Worm (Caenorhabditis elegans) whole organism, young adult: ENCODE measurements around the gene flp-5.
A peak's percentile ranks its signal among the peaks of the same experiment; 100 is the strongest.

ENCODE experiments used
- B0035.1 ChIP-seq: sonication (generic microtip); optimal IDR thresholded peaks from 2 replicates; lab custom pipeline; 2016; ENCODE audit warnings: missing genetic modification characterization, mild to moderate bottlenecking, missing compliant biosample characterization, missing genotype, missing genetic modification reagents
- B0261.1 ChIP-seq: sonication (generic microtip); optimal IDR thresholded peaks from 2 replicates; lab custom pipeline; 2016; ENCODE audit warnings: mild to moderate bottlenecking, missing genetic modification characterization, moderate library complexity, missing compliant biosample characterization
- C06A6.2 ChIP-seq: fragments of 200-800 bp; sonication (Bioruptor generic); conservative IDR thresholded peaks from 2 replicates; pipeline ENCODE4 v1.3.6; 2022; ENCODE audit warnings: missing genetic modification characterization, missing compliant biosample characterization
- C17E4.6 ChIP-seq: fragments of 200-800 bp; sonication (Bioruptor generic); IDR thresholded peaks from 2 replicates; pipeline ENCODE4 v1.3.6; 2022; ENCODE audit warnings: missing genetic modification reagents, missing genetic modification characterization, missing compliant biosample characterization
- F10E7.11 ChIP-seq: sonication (generic microtip); optimal IDR thresholded peaks from 2 replicates; lab custom pipeline; 2017; ENCODE audit warnings: mild to moderate bottlenecking, missing genetic modification characterization, moderate library complexity, missing compliant biosample characterization
- F49E8.2 ChIP-seq: sonication (generic microtip); optimal IDR thresholded peaks from 3 replicates; lab custom pipeline; 2017; ENCODE audit warnings: missing genetic modification characterization, mild to moderate bottlenecking, missing compliant biosample characterization, antibody characterized with exemption, moderate library complexity; ENCODE audit not compliant: insufficient read depth
- F55B11.4 ChIP-seq: sonication (generic microtip); optimal IDR thresholded peaks from 2 replicates; lab custom pipeline; 2016; ENCODE audit warnings: missing compliant biosample characterization, missing genetic modification characterization, borderline replicate concordance; ENCODE audit not compliant: insufficient read depth
- Y53F4B.3 ChIP-seq: fragments of 200-800 bp; sonication (Bioruptor generic); IDR thresholded peaks from 2 replicates; pipeline ENCODE4 v1.3.6; 2022; ENCODE audit warnings: missing genetic modification reagents, missing genetic modification characterization, missing compliant biosample characterization
- Y56A3A.18 ChIP-seq: fragments of 200-800 bp; sonication (Bioruptor generic); IDR thresholded peaks from 2 replicates; pipeline ENCODE4 v1.3.6; 2022; ENCODE audit warnings: missing genetic modification reagents, missing genetic modification characterization, missing compliant biosample characterization
- akir-1 ChIP-seq: fragments of 200-800 bp; sonication (Bioruptor generic); optimal IDR thresholded peaks from 2 replicates; lab custom pipeline; 2018; ENCODE audit warnings: mild to moderate bottlenecking, missing genetic modification characterization, moderate library complexity, missing compliant biosample characterization
- athp-1 ChIP-seq: sonication (generic microtip); optimal IDR thresholded peaks from 2 replicates; lab custom pipeline; 2017; ENCODE audit warnings: mild to moderate bottlenecking, missing genetic modification characterization, missing compliant biosample characterization
- attf-3 ChIP-seq: fragments of 200-800 bp; sonication (Bioruptor generic); conservative IDR thresholded peaks from 2 replicates; pipeline ENCODE4 v1.3.6; 2022; ENCODE audit warnings: missing genetic modification reagents, missing genetic modification characterization, missing compliant biosample characterization
- cebp-2 ChIP-seq: fragments of 200-800 bp; sonication (Bioruptor generic); IDR thresholded peaks from 2 replicates; pipeline ENCODE4 v1.3.6; 2022; ENCODE audit warnings: missing genetic modification characterization, missing compliant biosample characterization
- ceh-100 ChIP-seq: fragments of 200-800 bp; sonication (Bioruptor generic); IDR thresholded peaks from 2 replicates; pipeline ENCODE4 v1.3.6; 2022; ENCODE audit warnings: missing genetic modification reagents, missing genetic modification characterization, missing compliant biosample characterization
- ceh-58 ChIP-seq: fragments of 200-800 bp; sonication (Bioruptor generic); IDR thresholded peaks from 2 replicates; pipeline ENCODE4 v1.3.6; 2022; ENCODE audit warnings: missing genetic modification characterization, missing compliant biosample characterization
- ceh-91 ChIP-seq: fragments of 200-800 bp; sonication (Bioruptor generic); IDR thresholded peaks from 2 replicates; pipeline ENCODE4 v1.3.6; 2022; ENCODE audit warnings: missing genetic modification reagents, missing genetic modification characterization, missing compliant biosample characterization
- chd-7 ChIP-seq: sonication (generic microtip); optimal IDR thresholded peaks from 2 replicates; lab custom pipeline; 2016; ENCODE audit warnings: mild to moderate bottlenecking, missing genetic modification characterization, moderate library complexity, missing compliant biosample characterization
- dox-1 ChIP-seq: fragments of 200-800 bp; sonication (Bioruptor generic); IDR thresholded peaks from 2 replicates; pipeline ENCODE4 v1.3.6; 2022; ENCODE audit warnings: missing genetic modification reagents, missing genetic modification characterization, missing compliant biosample characterization
- egl-18 ChIP-seq: fragments of 200-800 bp; sonication (Bioruptor generic); IDR thresholded peaks from 2 replicates; pipeline ENCODE4 v1.3.6; 2022; ENCODE audit warnings: missing genetic modification reagents, missing genetic modification characterization, missing compliant biosample characterization
- egl-44 ChIP-seq: fragments of 200-800 bp; sonication (Bioruptor generic); IDR thresholded peaks from 2 replicates; pipeline ENCODE4 v1.3.6; 2022; ENCODE audit warnings: missing genetic modification reagents, missing genetic modification characterization, missing compliant biosample characterization
- fkh-3 ChIP-seq: sonication (generic microtip); optimal IDR thresholded peaks from 2 replicates; lab custom pipeline; 2016; ENCODE audit warnings: mild to moderate bottlenecking, missing genetic modification characterization, missing compliant biosample characterization
- him-1 ChIP-seq: sonication (generic microtip); optimal IDR thresholded peaks from 2 replicates; lab custom pipeline; 2016; ENCODE audit warnings: missing genotype, missing genetic modification reagents, missing genetic modification characterization, missing compliant biosample characterization
- hlh-26 ChIP-seq: fragments of 200-800 bp; sonication (Bioruptor generic); conservative IDR thresholded peaks from 2 replicates; pipeline ENCODE4 v1.3.6; 2022; ENCODE audit warnings: missing genetic modification reagents, missing genetic modification characterization, missing compliant biosample characterization
- hmg-20 ChIP-seq: fragments of 200-800 bp; sonication (Bioruptor generic); IDR thresholded peaks from 2 replicates; pipeline ENCODE4 v1.3.6; 2022; ENCODE audit warnings: missing genetic modification reagents, missing genetic modification characterization, missing compliant biosample characterization
- hrde-1 ChIP-seq: sonication (generic microtip); optimal IDR thresholded peaks from 2 replicates; lab custom pipeline; 2016; ENCODE audit warnings: missing genetic modification characterization, mild to moderate bottlenecking, missing compliant biosample characterization, moderate library complexity, missing genotype, missing genetic modification reagents, borderline replicate concordance
- hsf-1 ChIP-seq: fragments of 200-800 bp; sonication (Bioruptor generic); IDR thresholded peaks from 2 replicates; pipeline ENCODE4 v1.3.6; 2022; ENCODE audit warnings: missing genetic modification reagents, missing genetic modification characterization, missing compliant biosample characterization
- lin-26 ChIP-seq: fragments of 200-800 bp; sonication (Bioruptor generic); IDR thresholded peaks from 2 replicates; pipeline ENCODE4 v1.3.6; 2022; ENCODE audit warnings: missing genetic modification reagents, missing genetic modification characterization, missing compliant biosample characterization
- lir-1 ChIP-seq: fragments of 200-800 bp; sonication (Bioruptor generic); conservative IDR thresholded peaks from 2 replicates; pipeline ENCODE4 v1.3.6; 2022; ENCODE audit warnings: missing genetic modification reagents, missing genetic modification characterization, missing compliant biosample characterization
- madf-10 ChIP-seq: sonication (generic microtip); optimal IDR thresholded peaks from 2 replicates; lab custom pipeline; 2016; ENCODE audit warnings: mild to moderate bottlenecking, missing genetic modification characterization, missing compliant biosample characterization
- mel-28 ChIP-seq: sonication (generic microtip); optimal IDR thresholded peaks from 2 replicates; lab custom pipeline; 2016; ENCODE audit warnings: borderline replicate concordance, mild to moderate bottlenecking, missing genetic modification characterization, missing compliant biosample characterization
- nfya-1 ChIP-seq: sonication (generic microtip); optimal IDR thresholded peaks from 2 replicates; lab custom pipeline; 2017; ENCODE audit warnings: antibody characterized with exemption, missing compliant biosample characterization, missing genetic modification characterization, borderline replicate concordance; ENCODE audit not compliant: insufficient read depth
- nfyb-1 ChIP-seq: fragments of 200-800 bp; sonication (Bioruptor generic); IDR thresholded peaks from 2 replicates; pipeline ENCODE4 v1.3.6; 2022; ENCODE audit warnings: missing genetic modification reagents, missing genetic modification characterization, missing compliant biosample characterization
- nhr-120 ChIP-seq: fragments of 200-800 bp; sonication (Bioruptor generic); IDR thresholded peaks from 2 replicates; pipeline ENCODE4 v1.3.6; 2022; ENCODE audit warnings: missing genetic modification characterization, missing compliant biosample characterization
- nhr-90 ChIP-seq: sonication (generic microtip); optimal IDR thresholded peaks from 2 replicates; lab custom pipeline; 2016; ENCODE audit warnings: missing genotype, mild to moderate bottlenecking, missing genetic modification characterization, missing compliant biosample characterization
- pbrm-1 ChIP-seq: fragments of 200-800 bp; sonication (Bioruptor generic); IDR thresholded peaks from 2 replicates; pipeline ENCODE4 v1.3.6; 2022; ENCODE audit warnings: missing genetic modification reagents, missing genetic modification characterization, missing compliant biosample characterization
- sea-2 ChIP-seq: fragments of 200-800 bp; sonication (Bioruptor generic); IDR thresholded peaks from 2 replicates; pipeline ENCODE4 v1.3.6; 2022; ENCODE audit warnings: missing genetic modification characterization, missing compliant biosample characterization
- snpc-1.1 ChIP-seq: sonication (generic microtip); optimal IDR thresholded peaks from 2 replicates; lab custom pipeline; 2017; ENCODE audit warnings: missing genetic modification characterization, mild to moderate bottlenecking, missing compliant biosample characterization, antibody characterized with exemption, moderate library complexity, missing genotype, missing genetic modification reagents; ENCODE audit not compliant: insufficient read depth
- snpc-3.4 ChIP-seq: sonication (generic microtip); optimal IDR thresholded peaks from 2 replicates; lab custom pipeline; 2017; ENCODE audit warnings: missing genetic modification characterization, mild to moderate bottlenecking, missing compliant biosample characterization, antibody characterized with exemption, moderate library complexity, missing genotype, missing genetic modification reagents
- somi-1 ChIP-seq: fragments of 200-800 bp; sonication (Bioruptor generic); optimal IDR thresholded peaks from 2 replicates; lab custom pipeline; 2018; ENCODE audit warnings: mild to moderate bottlenecking, missing genetic modification characterization, missing compliant biosample characterization
- zfh-2 ChIP-seq: fragments of 200-800 bp; sonication (Bioruptor generic); conservative IDR thresholded peaks from 2 replicates; pipeline ENCODE4 v1.3.6; 2022; ENCODE audit warnings: missing genetic modification reagents, missing genetic modification characterization, missing compliant biosample characterization
- ztf-22 ChIP-seq: fragments of 200-800 bp; sonication (Bioruptor generic); optimal IDR thresholded peaks from 2 replicates; lab custom pipeline; 2018; ENCODE audit warnings: mild to moderate bottlenecking, missing genetic modification characterization, moderate library complexity, missing compliant biosample characterization

flp-5 gene

DNA sequence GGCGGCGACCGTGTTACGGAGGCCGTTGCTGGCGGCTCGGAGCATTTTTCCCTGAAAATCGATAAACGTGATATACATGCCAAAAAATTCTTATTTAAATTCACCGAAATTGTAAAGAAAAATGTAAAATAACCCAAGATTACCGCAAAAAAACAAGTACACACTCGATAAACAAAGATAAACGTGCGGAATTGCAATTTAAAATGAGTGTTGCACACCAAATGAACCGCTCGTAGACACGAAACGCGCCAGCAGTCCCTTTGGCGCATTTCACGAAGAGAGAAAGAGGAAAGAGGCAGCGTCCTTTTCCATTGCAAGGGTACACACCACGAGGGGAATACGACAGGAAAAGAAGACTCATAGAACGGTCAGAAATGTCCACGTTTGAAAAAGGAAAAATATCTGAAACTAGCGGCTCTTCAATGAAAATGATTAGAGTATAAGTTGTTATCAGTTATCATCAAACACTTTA lies 18.0 kb downstream of the flp-5 start, which contains the start of gene sdha-1 (continued):
- TF ChIP-seq C06A6.2 (no peak), ceh-91 (GFP tag; lab: Robert Waterston, UW) (no peak), ceh-100 (GFP tag; lab: Robert Waterston, UW) (no peak), hmg-20 (GFP tag; lab: Robert Waterston, UW) (no peak), ceh-58 (GFP tag; lab: Robert Waterston, UW) (no peak), mel-28 (no peak), egl-44 (GFP tag; lab: Robert Waterston, UW) (no peak), nfyb-1 (peak; percentile 19; the same call in 1 of the 2 replicates), zfh-2 (peak; percentile 76; the same call in 1 of the 2 replicates), B0261.1 (no peak), dox-1 (peak; percentile 90), ztf-22 (peak; percentile 81), madf-10 (peak; percentile 56), cebp-2 (no peak), F10E7.11 (tag; lab: Kevin White, UChicago) (no peak), attf-3 (GFP tag; lab: Robert Waterston, UW) (0 out of 2 replicates have a peak, but pooled peaks have one; percentile 19), snpc-1.1 (no peak), chd-7 (tag; lab: Kevin White, UChicago) (peak; percentile 17), pbrm-1 (GFP tag; lab: Robert Waterston, UW) (peak; percentile 53; the same call in 1 of the 2 replicates), lin-26 (peak; percentile 63; the same call in 1 of the 2 replicates), athp-1 (tag; lab: Kevin White, UChicago) (peak; percentile 21), hrde-1 (tag; lab: Kevin White, UChicago) (no peak), F49E8.2 (tag; lab: Kevin White, UChicago) (no peak), hsf-1 (GFP tag; lab: Robert Waterston, UW) (no peak), nfya-1 (tag; lab: Kevin White, UChicago) (no peak), nhr-90 (tag; lab: Kevin White, UChicago) (peak; percentile 41), egl-18 (GFP tag; lab: Robert Waterston, UW) (no peak), lir-1 (GFP tag; lab: Robert Waterston, UW) (no peak), Y53F4B.3 (GFP tag; lab: Robert Waterston, UW) (no peak), him-1 (tag; lab: Kevin White, UChicago) (no peak), Y56A3A.18 (0 out of 2 replicates have a peak, but pooled peaks have one; percentile 37), hlh-26 (GFP tag; lab: Robert Waterston, UW) (no peak), fkh-3 (tag; lab: Kevin White, UChicago) (no peak), F55B11.4 (tag; lab: Kevin White, UChicago) (no peak), somi-1 (GFP tag; lab: Kevin White, UChicago) (peak; percentile 70), sea-2 (GFP tag; lab: Robert Waterston, UW) (no peak), nhr-120 (GFP tag; lab: Robert Waterston, UW) (no peak), B0035.1 (no peak), C17E4.6 (GFP tag; lab: Robert Waterston, UW) (no peak), akir-1 (GFP tag; lab: Kevin White, UChicago) (no peak), snpc-3.4 (tag; lab: Kevin White, UChicago) (no peak)
